Fruit fly (Drosophila melanogaster) Kc167 (cell line): ENCODE data around the gene CtBP.

ENCODE experiments used
- Myc ChIP-seq: fragments of >200 bp; optimal IDR thresholded peaks from 2 replicates; lab custom pipeline; 2017; ENCODE audit warnings: missing external identifiers
- psq ChIP-seq: fragments of >200 bp; optimal IDR thresholded peaks from 2 replicates; lab custom pipeline; 2017; ENCODE audit warnings: missing external identifiers

DNA sequence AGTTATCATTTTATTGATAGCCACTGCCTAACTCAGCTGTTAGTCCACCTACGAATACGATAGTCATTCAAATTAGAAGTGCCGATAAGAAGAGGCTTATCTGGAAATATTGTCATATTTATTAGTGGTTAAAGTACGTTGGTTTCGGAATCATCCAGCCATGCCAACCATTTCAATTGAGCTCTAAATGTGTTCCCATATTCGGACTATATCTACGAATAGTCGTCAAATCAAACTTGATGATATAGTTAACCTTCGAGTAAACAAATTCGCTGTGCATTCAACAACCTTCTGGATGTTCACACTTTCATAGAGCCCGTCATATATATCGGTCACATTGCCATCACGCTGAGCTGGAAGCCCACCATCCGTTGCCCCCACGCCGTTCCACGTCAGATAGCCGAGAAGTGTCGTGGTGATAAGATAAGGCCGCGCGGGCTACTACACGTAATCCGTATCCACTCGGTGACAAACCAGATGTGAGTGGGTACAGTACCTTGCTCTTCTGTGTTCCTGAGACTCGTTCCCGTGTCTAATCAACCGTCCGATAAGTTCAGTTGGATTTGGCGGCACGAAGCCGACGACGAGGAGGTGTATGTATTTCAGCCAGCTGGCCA is 6.9 kb downstream of the CtBP start:
- TF ChIP-seq psq (lab: Kevin White, UChicago) (no peak), Myc (lab: Kevin White, UChicago) (no peak)
